Fruit fly (Drosophila melanogaster) whole organism, embryonic: ENCODE results near the gene sunz.
A peak's percentile ranks its signal among the peaks of the same experiment; 100 is the strongest.

Source experiments
- ATbp ChIP-seq: fragments of 200-800 bp; sonication (Bioruptor generic); optimal IDR thresholded peaks from 2 replicates; lab custom pipeline; 2017; ENCODE audit warnings: missing biosample characterization, mild to moderate bottlenecking, missing genetic modification characterization, missing genetic modification reagents
- Asciz ChIP-seq: fragments of 200-800 bp; sonication (Bioruptor generic); optimal IDR thresholded peaks from 2 replicates; lab custom pipeline; 2017; ENCODE audit warnings: missing biosample characterization, mild to moderate bottlenecking, missing genetic modification characterization, missing genetic modification reagents
- Awh ChIP-seq: fragments of 200-800 bp; sonication (Bioruptor generic); IDR thresholded peaks from 2 replicates; pipeline ENCODE4, ENCODE4 v1.3.6; 2022; ENCODE audit warnings: missing biosample characterization, missing genetic modification characterization
- CG10209 ChIP-seq: fragments of 200-800 bp; sonication (Bioruptor generic); optimal IDR thresholded peaks from 3 replicates; lab custom pipeline; 2017; ENCODE audit warnings: missing biosample characterization, mild to moderate bottlenecking, missing genetic modification characterization, missing genetic modification reagents
- CG10462 ChIP-seq: fragments of 200-800 bp; sonication (Bioruptor generic); optimal IDR thresholded peaks from 2 replicates; lab custom pipeline; 2016; ENCODE audit warnings: missing biosample characterization, missing genetic modification characterization
- CG11398 ChIP-seq: fragments of 200-800 bp; sonication (Bioruptor generic); optimal IDR thresholded peaks from 2 replicates; lab custom pipeline; 2016; ENCODE audit warnings: missing biosample characterization, missing genetic modification characterization
- CG12236 ChIP-seq: fragments of 200-800 bp; sonication (Bioruptor generic); optimal IDR thresholded peaks from 2 replicates; lab custom pipeline; 2016; ENCODE audit warnings: missing biosample characterization, missing genetic modification characterization
- CG1233 ChIP-seq: fragments of 200-800 bp; sonication (Bioruptor generic); optimal IDR thresholded peaks from 4 replicates; lab custom pipeline; 2018; ENCODE audit warnings: missing biosample characterization, mild to moderate bottlenecking, missing genetic modification characterization
- CG13424 ChIP-seq: fragments of 200-800 bp; sonication (Bioruptor generic); optimal IDR thresholded peaks from 2 replicates; lab custom pipeline; 2019; ENCODE audit warnings: missing biosample characterization, mild to moderate bottlenecking, missing genetic modification characterization, moderate library complexity
- CG14710 ChIP-seq: fragments of 200-800 bp; sonication (Bioruptor generic); optimal IDR thresholded peaks from 3 replicates; lab custom pipeline; 2019; ENCODE audit warnings: missing biosample characterization, mild to moderate bottlenecking, missing genetic modification characterization, moderate library complexity
- CG15269 ChIP-seq: fragments of 200-800 bp; sonication (Bioruptor generic); optimal IDR thresholded peaks from 2 replicates; lab custom pipeline; 2018; ENCODE audit warnings: missing biosample characterization, mild to moderate bottlenecking, missing genetic modification characterization, moderate library complexity
- CG15696 ChIP-seq: fragments of 200-800 bp; sonication (Bioruptor generic); optimal IDR thresholded peaks from 2 replicates; lab custom pipeline; 2019; ENCODE audit warnings: missing biosample characterization, mild to moderate bottlenecking, missing genetic modification characterization, moderate library complexity
- CG2712 ChIP-seq: fragments of 200-800 bp; optimal IDR thresholded peaks from 3 replicates; lab custom pipeline; 2019; ENCODE audit warnings: missing biosample characterization, mild to moderate bottlenecking, missing genetic modification characterization, moderate library complexity
- CG33213 ChIP-seq: fragments of 200-800 bp; sonication (Bioruptor generic); optimal IDR thresholded peaks from 3 replicates; lab custom pipeline; 2016; ENCODE audit warnings: missing biosample characterization, missing genetic modification characterization
- CG4282 ChIP-seq: fragments of 200-800 bp; sonication (Bioruptor generic); optimal IDR thresholded peaks from 2 replicates; lab custom pipeline; 2016; ENCODE audit warnings: missing biosample characterization, missing genetic modification characterization
- CG7745 ChIP-seq: fragments of 200-800 bp; sonication (Bioruptor generic); optimal IDR thresholded peaks from 2 replicates; lab custom pipeline; 2018; ENCODE audit warnings: missing biosample characterization, mild to moderate bottlenecking, missing genetic modification characterization, moderate library complexity
- CG8359 ChIP-seq: fragments of 200-800 bp; sonication (Bioruptor generic); optimal IDR thresholded peaks from 2 replicates; lab custom pipeline; 2017; ENCODE audit warnings: missing biosample characterization, mild to moderate bottlenecking, missing genetic modification characterization, borderline replicate concordance
- Camta ChIP-seq: fragments of 200-800 bp; sonication (Bioruptor generic); optimal IDR thresholded peaks from 2 replicates; lab custom pipeline; 2016; ENCODE audit warnings: missing biosample characterization, missing genetic modification characterization
- HLHmδ ChIP-seq: fragments of 200-800 bp; sonication (Bioruptor generic); optimal IDR thresholded peaks from 2 replicates; lab custom pipeline; 2018; ENCODE audit warnings: missing biosample characterization, mild to moderate bottlenecking, missing genetic modification characterization, moderate library complexity
- Lhr ChIP-seq: fragments of 200-800 bp; sonication (Bioruptor generic); optimal IDR thresholded peaks from 3 replicates; lab custom pipeline; 2017; ENCODE audit warnings: mild to moderate bottlenecking, missing biosample characterization, missing genetic modification reagents, missing genetic modification characterization
- MTF-1 ChIP-seq: fragments of 200-800 bp; sonication (Bioruptor generic); optimal IDR thresholded peaks from 2 replicates; lab custom pipeline; 2018; ENCODE audit warnings: missing biosample characterization, mild to moderate bottlenecking, missing genetic modification characterization, borderline replicate concordance
- Med ChIP-seq: fragments of 200-800 bp; sonication (Bioruptor generic); peaks from one replicate; lab custom pipeline; 2016; ENCODE audit warnings: missing biosample characterization, missing genetic modification characterization, mild to moderate bottlenecking, inconsistent platforms, moderate library complexity
- Meics ChIP-seq: fragments of 200-800 bp; sonication (Bioruptor generic); optimal IDR thresholded peaks from 2 replicates; lab custom pipeline; 2017; ENCODE audit warnings: missing biosample characterization, mild to moderate bottlenecking, missing genetic modification characterization
- NC2β ChIP-seq: fragments of 200-800 bp; sonication (Bioruptor generic); optimal IDR thresholded peaks from 2 replicates; lab custom pipeline; 2016; ENCODE audit warnings: missing biosample characterization, missing genetic modification characterization
- Nf-YC ChIP-seq: fragments of 200-800 bp; optimal IDR thresholded peaks from 3 replicates; lab custom pipeline; 2019; ENCODE audit warnings: missing biosample characterization, mild to moderate bottlenecking, missing genetic modification characterization, moderate library complexity
- PHDP ChIP-seq: fragments of 200-800 bp; sonication (Bioruptor generic); optimal IDR thresholded peaks from 3 replicates; lab custom pipeline; 2018; ENCODE audit warnings: missing biosample characterization, mild to moderate bottlenecking, missing genetic modification characterization, moderate library complexity
- Pdp1 ChIP-seq, 2 experiments: fragments of 200-800 bp; sonication (Bioruptor generic); optimal IDR thresholded peaks; 3 replicates each; lab custom pipeline; 2016; ENCODE audit warnings: missing biosample characterization in 2 of 2, missing genetic modification characterization in 2 of 2, mild to moderate bottlenecking in 1 of 2, moderate library complexity in 1 of 2
- Ptx1 ChIP-seq: fragments of 200-800 bp; sonication (Bioruptor generic); IDR thresholded peaks from 2 replicates; pipeline ENCODE4 v1.3.6; 2022; ENCODE audit warnings: missing biosample characterization, missing genetic modification characterization
- Spps ChIP-seq: fragments of 200-800 bp; sonication (Bioruptor generic); optimal IDR thresholded peaks from 2 replicates; lab custom pipeline; 2018; ENCODE audit warnings: missing biosample characterization, mild to moderate bottlenecking, missing genetic modification characterization
- Xrp1 ChIP-seq: fragments of 200-800 bp; sonication (Bioruptor generic); IDR thresholded peaks from 2 replicates; pipeline ENCODE4 v1.3.6; 2022; ENCODE audit warnings: missing biosample characterization, missing genetic modification characterization
- ap ChIP-seq: fragments of 200-800 bp; sonication (Bioruptor generic); IDR thresholded peaks from 2 replicates; pipeline ENCODE4 v1.3.6; 2022; ENCODE audit warnings: missing biosample characterization, missing genetic modification characterization
- bcd ChIP-seq: fragments of 200-800 bp; sonication (Bioruptor generic); optimal IDR thresholded peaks from 2 replicates; lab custom pipeline; 2017; ENCODE audit warnings: missing biosample characterization, mild to moderate bottlenecking, missing genetic modification characterization
- btn ChIP-seq: fragments of 200-800 bp; sonication (Bioruptor generic); optimal IDR thresholded peaks from 2 replicates; lab custom pipeline; 2016; ENCODE audit warnings: missing biosample characterization, missing genetic modification characterization
- cato ChIP-seq: fragments of 200-800 bp; sonication (Bioruptor generic); optimal IDR thresholded peaks from 2 replicates; lab custom pipeline; 2016; ENCODE audit warnings: missing biosample characterization, missing genetic modification characterization, borderline replicate concordance
- chif ChIP-seq, 2 experiments: fragments of 200-800 bp; sonication (Bioruptor generic); optimal IDR thresholded peaks; 3 replicates each; lab custom pipeline; 2016; ENCODE audit warnings: missing biosample characterization in 2 of 2, missing genetic modification characterization in 2 of 2
- ci ChIP-seq: fragments of 200-800 bp; sonication (Bioruptor generic); IDR thresholded peaks from 3 replicates; pipeline ENCODE4 v1.3.6; 2022; ENCODE audit warnings: missing biosample characterization, missing genetic modification characterization
- dati ChIP-seq: fragments of 200-800 bp; sonication (Bioruptor generic); IDR thresholded peaks from 2 replicates; pipeline ENCODE4 v1.3.6; 2022; ENCODE audit warnings: missing biosample characterization, missing genetic modification characterization
- grn ChIP-seq: fragments of 200-800 bp; sonication (Bioruptor generic); optimal IDR thresholded peaks from 3 replicates; lab custom pipeline; 2017; ENCODE audit warnings: missing biosample characterization, missing genetic modification characterization
- inv ChIP-seq: fragments of 200-800 bp; sonication (Bioruptor generic); IDR thresholded peaks from 2 replicates; pipeline ENCODE4 v1.3.6; 2022; ENCODE audit warnings: missing biosample characterization, missing genetic modification characterization; ENCODE audit not compliant: partially characterized antibody
- jing ChIP-seq: fragments of 200-800 bp; sonication (Bioruptor generic); optimal IDR thresholded peaks from 2 replicates; lab custom pipeline; 2018; ENCODE audit warnings: missing biosample characterization, mild to moderate bottlenecking, missing genetic modification characterization
- kni ChIP-seq: fragments of 200-800 bp; sonication (Bioruptor generic); optimal IDR thresholded peaks from 3 replicates; lab custom pipeline; 2017; ENCODE audit warnings: mild to moderate bottlenecking, missing biosample characterization, missing genetic modification reagents, missing genetic modification characterization
- nerfin-2 ChIP-seq: fragments of 200-800 bp; sonication (Bioruptor generic); IDR thresholded peaks from 2 replicates; pipeline ENCODE4 v1.3.6; 2022; ENCODE audit warnings: missing biosample characterization, missing genetic modification characterization; ENCODE audit not compliant: partially characterized antibody
- ranshi ChIP-seq: fragments of 200-800 bp; sonication (Bioruptor generic); IDR thresholded peaks from 2 replicates; pipeline ENCODE4 v1.3.6; 2022; ENCODE audit warnings: missing biosample characterization, missing genetic modification characterization
- sc ChIP-seq, 3 experiments: fragments of >200 bp in 2 of 3; fragments of 200-800 bp in 1 of 3; sonication (Bioruptor generic) in 1 of 3; optimal IDR thresholded peaks; 2 replicates in 2 of 3; 3 replicates in 1 of 3; lab custom pipeline; 2017; ENCODE audit warnings: mild to moderate bottlenecking in 1 of 3, missing biosample characterization in 1 of 3, missing genetic modification characterization in 1 of 3, missing genetic modification reagents in 1 of 3
- scrt ChIP-seq: fragments of 200-800 bp; sonication (Bioruptor generic); optimal IDR thresholded peaks from 2 replicates; lab custom pipeline; 2018; ENCODE audit warnings: missing biosample characterization, mild to moderate bottlenecking, missing genetic modification characterization, moderate library complexity
- sens ChIP-seq: fragments of 200-800 bp; sonication (Bioruptor generic); peaks from one replicate; lab custom pipeline; 2016; ENCODE audit warnings: missing biosample characterization, missing genetic modification characterization
- sim ChIP-seq: fragments of 200-800 bp; sonication (Bioruptor generic); IDR thresholded peaks from 2 replicates; pipeline ENCODE4 v1.3.6; 2022; ENCODE audit warnings: missing biosample characterization, missing genetic modification characterization
- sima ChIP-seq: fragments of 200-800 bp; sonication (Bioruptor generic); optimal IDR thresholded peaks from 2 replicates; lab custom pipeline; 2016; ENCODE audit warnings: missing biosample characterization, missing genetic modification characterization
- twi ChIP-seq: fragments of 200-800 bp; optimal IDR thresholded peaks from 2 replicates; lab custom pipeline; 2019; ENCODE audit warnings: missing biosample characterization, mild to moderate bottlenecking, missing genetic modification characterization, moderate library complexity

The sunz gene

dm6 chr3R:6667245-6667644 is 37.3 kb downstream of the sunz start (continued):
- TF ChIP-seq CG1233 (GFP tag; lab: Kevin White, UChicago): peak; percentile 59
- TF ChIP-seq dati (GFP tag; lab: Robert Waterston, UW): no peak
- peak; percentile 79 for TF ChIP-seq grn (GFP tag; lab: Kevin White, UChicago)
- TF ChIP-seq CG8359: peak; percentile 56
- peak; percentile 26 to 55 for TF ChIP-seq chif (GFP tag; optimal IDR thresholded peaks at IDR 0.05; lab: Kevin White, UChicago)
- 0 out of 2 replicates have a peak, but pooled peaks have one; percentile 27 for TF ChIP-seq ranshi (GFP tag; lab: Robert Waterston, UW)
- TF ChIP-seq Spps (tag; lab: Kevin White, UChicago): peak; percentile 61
- no peak for TF ChIP-seq inv
- peak; percentile 7 for TF ChIP-seq kni (GFP tag; lab: Kevin White, UChicago)
- TF ChIP-seq Meics (GFP tag; lab: Kevin White, UChicago): no peak
- peak; percentile 49 for TF ChIP-seq ATbp (GFP tag; lab: Kevin White, UChicago)
- no peak for TF ChIP-seq bcd (GFP tag; lab: Kevin White, UChicago)
- TF ChIP-seq CG33213 (GFP tag; lab: Kevin White, UChicago): peak; percentile 8
- peak; percentile 38 for TF ChIP-seq PHDP
- TF ChIP-seq jing (GFP tag; lab: Kevin White, UChicago): peak; percentile 42
- TF ChIP-seq Ptx1: no peak
- TF ChIP-seq CG10209: peak; percentile 71
- peak; percentile 42 for TF ChIP-seq Camta
- no peak for TF ChIP-seq CG15269 (tag; lab: Kevin White, UChicago)
- TF ChIP-seq CG13424: peak; percentile 19
- peak; percentile 34 for TF ChIP-seq CG10462 (GFP tag; lab: Kevin White, UChicago)
- peak; percentile 83 for TF ChIP-seq CG7745 (tag; lab: Kevin White, UChicago)
- TF ChIP-seq Nf-YC: no peak
- TF ChIP-seq sens: peak; percentile 85
- peak; percentile 43 for TF ChIP-seq Lhr (GFP tag; lab: Kevin White, UChicago)
- peak; percentile 48 for TF ChIP-seq Asciz (GFP tag; lab: Kevin White, UChicago)
- no peak for TF ChIP-seq CG4282 (GFP tag; lab: Kevin White, UChicago)
- TF ChIP-seq sima (GFP tag; lab: Kevin White, UChicago): no peak
- peak; percentile 25 for TF ChIP-seq HLHmδ (GFP tag; lab: Kevin White, UChicago)
- TF ChIP-seq cato (GFP tag; lab: Kevin White, UChicago): no peak
- peak; percentile 5 for TF ChIP-seq btn (GFP tag; lab: Kevin White, UChicago)
- TF ChIP-seq nerfin-2 (GFP tag; lab: Robert Waterston, UW): no peak
- peak; percentile 69 for TF ChIP-seq Xrp1 (GFP tag; lab: Robert Waterston, UW)
- TF ChIP-seq NC2β (GFP tag; lab: Kevin White, UChicago): peak; percentile 55
- peak; percentile 50 for TF ChIP-seq CG2712 (tag; lab: Kevin White, UChicago)
- peak; percentile 93 for TF ChIP-seq CG15696
- peak; percentile 53; the same call in 1 of the 3 replicates for TF ChIP-seq ci
- peak; percentile 77 for TF ChIP-seq Med (GFP tag; lab: Kevin White, UChicago)
- peak; percentile 68 for TF ChIP-seq CG14710 (tag; lab: Kevin White, UChicago)
- TF ChIP-seq sim (GFP tag; lab: Robert Waterston, UW): no peak
- peak; percentile 46 for TF ChIP-seq twi (tag; lab: Kevin White, UChicago)
- no peak for TF ChIP-seq sc (optimal IDR thresholded peaks at IDR 0.05; lab: Kevin White, UChicago)
- peak; percentile 58 for TF ChIP-seq sc (GFP tag; optimal IDR thresholded peaks at IDR 0.05; lab: Kevin White, UChicago)
- TF ChIP-seq Pdp1 (GFP tag; optimal IDR thresholded peaks at IDR 0.05; lab: Kevin White, UChicago): peak in 1 of 2 experiments; percentile 38
- peak; percentile 39 for TF ChIP-seq CG11398 (GFP tag; lab: Kevin White, UChicago)
- TF ChIP-seq CG12236 (GFP tag; lab: Kevin White, UChicago): peak; percentile 68
- TF ChIP-seq Awh: 0 out of 2 replicates have a peak, but pooled peaks have one; percentile 6
- no peak for TF ChIP-seq ap (GFP tag; lab: Robert Waterston, UW)
- no peak for TF ChIP-seq scrt (GFP tag; lab: Kevin White, UChicago)
- peak; percentile 56 for TF ChIP-seq MTF-1
